Fruit fly (Drosophila melanogaster): ENCODE data around the gene RpS21.

The RpS21 gene

dm6 chr2L:2872968-2873728 lies 17.3 kb downstream of the RpS21 start (continued):
- TF ChIP-seq ato (GFP tag; IDR thresholded peaks at IDR 0.05; ENCODE audit: partially characterized antibody), result no peak
- no peak for TF ChIP-seq NfI (GFP tag; optimal IDR thresholded peaks at IDR 0.05)
- TF ChIP-seq CG17568 (GFP tag; optimal IDR thresholded peaks at IDR 0.05), result no peak
- no peak for TF ChIP-seq exex (tag; optimal IDR thresholded peaks at IDR 0.05)
- TF ChIP-seq bigmax (GFP tag; optimal IDR thresholded peaks at IDR 0.05), result no peak
- TF ChIP-seq BEAF-32 (GFP tag; optimal IDR thresholded peaks at IDR 0.05), result no peak
- TF ChIP-seq Dll (GFP tag; IDR thresholded peaks at IDR 0.05; ENCODE audit: partially characterized antibody), result no peak
- peak in 1 of 2 experiments; percentile 31 for TF ChIP-seq dpn (GFP tag; optimal IDR thresholded peaks at IDR 0.05)
- TF ChIP-seq CG11504 (tag; optimal IDR thresholded peaks at IDR 0.05), result peak; percentile 39
- no peak for TF ChIP-seq Doc2 (GFP tag; IDR thresholded peaks at IDR 0.05)
- no peak for TF ChIP-seq CG4730 (GFP tag; IDR thresholded peaks at IDR 0.05)
- no peak for TF ChIP-seq CG16813 (GFP tag; IDR thresholded peaks at IDR 0.05; ENCODE audit: partially characterized antibody)
- TF ChIP-seq jing (GFP tag; optimal IDR thresholded peaks at IDR 0.05), result no peak
- peak; percentile 11 for TF ChIP-seq CG9609 (GFP tag; optimal IDR thresholded peaks at IDR 0.05)
- no peak for TF ChIP-seq Blimp-1 (GFP tag; optimal IDR thresholded peaks at IDR 0.05)
- no peak for TF ChIP-seq CG2116 (GFP tag; optimal IDR thresholded peaks at IDR 0.05)
- TF ChIP-seq Ada2b (GFP tag; IDR thresholded peaks at IDR 0.05), result no peak
- TF ChIP-seq Atf6 (GFP tag; IDR thresholded peaks at IDR 0.05), result no peak
- no peak for TF ChIP-seq ab (GFP tag; optimal IDR thresholded peaks at IDR 0.05)
- no peak for TF ChIP-seq sisA (GFP tag; IDR thresholded peaks at IDR 0.05)
- no peak for TF ChIP-seq CG6813 (GFP tag; optimal IDR thresholded peaks at IDR 0.05)
- TF ChIP-seq vfl (GFP tag; optimal IDR thresholded peaks at IDR 0.05), result no peak
- TF ChIP-seq CG15514 (GFP tag; optimal IDR thresholded peaks at IDR 0.05), result peak; percentile 4
- no peak for TF ChIP-seq insv (GFP tag; optimal IDR thresholded peaks at IDR 0.05)
- TF ChIP-seq Drgx (GFP tag; IDR thresholded peaks at IDR 0.05), result peak; percentile 30; the same call in 1 of the 2 replicates
- TF ChIP-seq CG9797 (GFP tag; optimal IDR thresholded peaks at IDR 0.05), result no peak
- peak; percentile 39 for TF ChIP-seq tin (GFP tag; optimal IDR thresholded peaks at IDR 0.05)
- TF ChIP-seq D (optimal IDR thresholded peaks at IDR 0.05), result no peak
- TF ChIP-seq D (GFP tag; optimal IDR thresholded peaks at IDR 0.05), result peak; percentile 45
- TF ChIP-seq CG3726 (GFP tag; IDR thresholded peaks at IDR 0.05), result no peak
- no peak for TF ChIP-seq CG7357 (GFP tag; IDR thresholded peaks at IDR 0.05)
- no peak for TF ChIP-seq CG17385 (GFP tag; optimal IDR thresholded peaks at IDR 0.05)
- TF ChIP-seq CG11085 (GFP tag; IDR thresholded peaks at IDR 0.05), result no peak
- TF ChIP-seq gcm (GFP tag; optimal IDR thresholded peaks at IDR 0.05), result no peak
- no peak for TF ChIP-seq CG31388 (GFP tag; optimal IDR thresholded peaks at IDR 0.05)
- peak; percentile 79 for TF ChIP-seq Med (GFP tag)
- TF ChIP-seq nerfin-1 (tag; optimal IDR thresholded peaks at IDR 0.05), result no peak
- no peak for TF ChIP-seq NC2β (GFP tag; optimal IDR thresholded peaks at IDR 0.05)
- no peak for TF ChIP-seq CG1792 (GFP tag; optimal IDR thresholded peaks at IDR 0.05)
- TF ChIP-seq D19A (tag; optimal IDR thresholded peaks at IDR 0.05), result peak; percentile 1
- TF ChIP-seq schlank (tag; optimal IDR thresholded peaks at IDR 0.05), result no peak
- TF ChIP-seq Abd-B (GFP tag; optimal IDR thresholded peaks at IDR 0.05), result no peak
- TF ChIP-seq nerfin-2 (GFP tag; IDR thresholded peaks at IDR 0.05; ENCODE audit: partially characterized antibody), result no peak
- no peak for TF ChIP-seq emc (GFP tag; optimal IDR thresholded peaks at IDR 0.05)
- no peak for TF ChIP-seq danr (GFP tag; IDR thresholded peaks at IDR 0.05)
- TF ChIP-seq CG10147 (GFP tag; optimal IDR thresholded peaks at IDR 0.05), result no peak
- no peak for TF ChIP-seq shn (GFP tag; optimal IDR thresholded peaks at IDR 0.05)
- TF ChIP-seq CG12155 (GFP tag; optimal IDR thresholded peaks at IDR 0.05), result peak; percentile 1
- TF ChIP-seq CG10565 (GFP tag; optimal IDR thresholded peaks at IDR 0.05), result no peak

All from whole organism, embryonic.